Worm (Caenorhabditis elegans) whole organism, young adult: Measurements from ENCODE around the gene swd-2.2.

Experiments
- B0336.3 ChIP-seq: fragments of 200-800 bp; sonication (Bioruptor generic); IDR thresholded peaks from 2 replicates; pipeline ENCODE4 v1.3.6; 2022; ENCODE audit warnings: missing genetic modification characterization, missing compliant biosample characterization
- F10E7.11 ChIP-seq: sonication (generic microtip); optimal IDR thresholded peaks from 2 replicates; lab custom pipeline; 2017; ENCODE audit warnings: mild to moderate bottlenecking, missing genetic modification characterization, moderate library complexity, missing compliant biosample characterization
- F22D6.2 ChIP-seq: sonication (generic microtip); optimal IDR thresholded peaks from 2 replicates; lab custom pipeline; 2016; ENCODE audit warnings: mild to moderate bottlenecking, missing genetic modification characterization, missing compliant biosample characterization
- F37B4.10 ChIP-seq: fragments of 200-800 bp; sonication (Bioruptor generic); IDR thresholded peaks from 2 replicates; pipeline ENCODE4 v1.3.6; 2022; ENCODE audit warnings: missing genetic modification characterization, missing compliant biosample characterization
- K12H6.12 ChIP-seq: fragments of 200-800 bp; sonication (Bioruptor generic); optimal IDR thresholded peaks from 2 replicates; lab custom pipeline; 2018; ENCODE audit warnings: mild to moderate bottlenecking, missing genetic modification characterization, missing compliant biosample characterization
- Y53F4B.3 ChIP-seq: fragments of 200-800 bp; sonication (Bioruptor generic); IDR thresholded peaks from 2 replicates; pipeline ENCODE4 v1.3.6; 2022; ENCODE audit warnings: missing genetic modification reagents, missing genetic modification characterization, missing compliant biosample characterization
- Y53G8AR.9 ChIP-seq: fragments of 200-800 bp; sonication (Bioruptor generic); conservative IDR thresholded peaks from 2 replicates; pipeline ENCODE4 v1.3.6; 2022; ENCODE audit warnings: missing genetic modification reagents, missing genetic modification characterization, missing compliant biosample characterization
- Y79H2A.3 ChIP-seq: fragments of 200-800 bp; sonication (Bioruptor generic); conservative IDR thresholded peaks from 2 replicates; pipeline ENCODE4 v1.3.6; 2022; ENCODE audit warnings: missing genetic modification reagents, missing genetic modification characterization, missing compliant biosample characterization
- akir-1 ChIP-seq: fragments of 200-800 bp; sonication (Bioruptor generic); optimal IDR thresholded peaks from 2 replicates; lab custom pipeline; 2018; ENCODE audit warnings: mild to moderate bottlenecking, missing genetic modification characterization, moderate library complexity, missing compliant biosample characterization
- attf-3 ChIP-seq: fragments of 200-800 bp; sonication (Bioruptor generic); conservative IDR thresholded peaks from 2 replicates; pipeline ENCODE4 v1.3.6; 2022; ENCODE audit warnings: missing genetic modification reagents, missing genetic modification characterization, missing compliant biosample characterization
- attf-6 ChIP-seq: fragments of 200-800 bp; sonication (Bioruptor generic); IDR thresholded peaks from 2 replicates; pipeline ENCODE4 v1.3.6; 2022; ENCODE audit warnings: missing genetic modification reagents, missing genetic modification characterization, missing compliant biosample characterization
- cebp-1 ChIP-seq, 2 experiments: fragments of 200-800 bp in 1 of 2; sonication (Bioruptor generic) in 1 of 2; sonication (generic microtip) in 1 of 2; IDR thresholded peaks in 1 of 2; optimal IDR thresholded peaks in 1 of 2; 2 replicates each; pipeline versions ENCODE4 v1.3.6 to Lab custom; 2017 to 2022; ENCODE audit warnings: missing compliant biosample characterization in 2 of 2, missing genetic modification characterization in 2 of 2, mild to moderate bottlenecking in 1 of 2, missing genetic modification reagents in 1 of 2, moderate library complexity in 1 of 2
- ceh-40 ChIP-seq: fragments of 200-800 bp; sonication (Bioruptor generic); IDR thresholded peaks from 2 replicates; pipeline ENCODE4 v1.3.6; 2022; ENCODE audit warnings: missing genetic modification characterization, missing compliant biosample characterization
- ceh-79 ChIP-seq: sonication (generic microtip); optimal IDR thresholded peaks from 2 replicates; lab custom pipeline; 2017; ENCODE audit warnings: mild to moderate bottlenecking, missing genetic modification characterization, missing compliant biosample characterization
- egrh-3 ChIP-seq: fragments of 200-800 bp; sonication (Bioruptor generic); IDR thresholded peaks from 2 replicates; pipeline ENCODE4 v1.3.6; 2022; ENCODE audit warnings: missing genetic modification reagents, missing genetic modification characterization, missing compliant biosample characterization
- hlh-26 ChIP-seq: fragments of 200-800 bp; sonication (Bioruptor generic); conservative IDR thresholded peaks from 2 replicates; pipeline ENCODE4 v1.3.6; 2022; ENCODE audit warnings: missing genetic modification reagents, missing genetic modification characterization, missing compliant biosample characterization
- hmg-1.2 ChIP-seq: fragments of 200-800 bp; sonication (Bioruptor generic); IDR thresholded peaks from 2 replicates; pipeline ENCODE4 v1.3.6; 2022; ENCODE audit warnings: missing genetic modification reagents, missing genetic modification characterization, missing compliant biosample characterization
- hrde-1 ChIP-seq: sonication (generic microtip); optimal IDR thresholded peaks from 2 replicates; lab custom pipeline; 2016; ENCODE audit warnings: missing genetic modification characterization, mild to moderate bottlenecking, missing compliant biosample characterization, moderate library complexity, missing genotype, missing genetic modification reagents, borderline replicate concordance
- lin-40 ChIP-seq: sonication (generic microtip); optimal IDR thresholded peaks from 2 replicates; lab custom pipeline; 2016; ENCODE audit warnings: missing genetic modification characterization, mild to moderate bottlenecking, missing compliant biosample characterization, missing genotype, missing genetic modification reagents
- madf-6 ChIP-seq: fragments of 200-800 bp; sonication (Bioruptor generic); IDR thresholded peaks from 2 replicates; pipeline ENCODE4 v1.3.6; 2022; ENCODE audit warnings: missing genetic modification reagents, missing genetic modification characterization, missing compliant biosample characterization
- mcd-1 ChIP-seq: fragments of 200-800 bp; sonication (Bioruptor generic); IDR thresholded peaks from 2 replicates; pipeline ENCODE4 v1.3.6; 2022; ENCODE audit warnings: missing genetic modification reagents, missing genetic modification characterization, missing compliant biosample characterization
- mxl-1 ChIP-seq: sonication (generic microtip); optimal IDR thresholded peaks from 2 replicates; lab custom pipeline; 2016; ENCODE audit warnings: missing genetic modification characterization, missing compliant biosample characterization
- nfya-1 ChIP-seq: sonication (generic microtip); optimal IDR thresholded peaks from 2 replicates; lab custom pipeline; 2017; ENCODE audit warnings: antibody characterized with exemption, missing compliant biosample characterization, missing genetic modification characterization, borderline replicate concordance; ENCODE audit not compliant: insufficient read depth
- nfya-2 ChIP-seq: fragments of 200-800 bp; sonication (Bioruptor generic); IDR thresholded peaks from 2 replicates; pipeline ENCODE4 v1.3.6; 2022; ENCODE audit warnings: missing genetic modification reagents, missing genetic modification characterization, missing compliant biosample characterization
- nhr-179 ChIP-seq: sonication (generic microtip); optimal IDR thresholded peaks from 2 replicates; lab custom pipeline; 2016; ENCODE audit warnings: mild to moderate bottlenecking, missing genetic modification characterization, missing compliant biosample characterization
- nhr-80 ChIP-seq: sonication (generic microtip); optimal IDR thresholded peaks from 2 replicates; lab custom pipeline; 2016; ENCODE audit warnings: missing genetic modification characterization, missing compliant biosample characterization
- rec-8 ChIP-seq, 2 experiments: sonication (generic microtip); optimal IDR thresholded peaks; 2 replicates each; lab custom pipeline; 2016; ENCODE audit warnings: mild to moderate bottlenecking in 2 of 2, missing genetic modification characterization in 2 of 2, missing genetic modification reagents in 2 of 2, missing genotype in 2 of 2, missing biosample characterization in 1 of 2, missing compliant biosample characterization in 1 of 2, moderate library complexity in 1 of 2
- tbp1 ChIP-seq: fragments of 200-800 bp; sonication (Bioruptor generic); optimal IDR thresholded peaks from 2 replicates; lab custom pipeline; 2018; ENCODE audit warnings: mild to moderate bottlenecking, missing genetic modification characterization, missing compliant biosample characterization
- tbx-9 ChIP-seq: sonication (generic microtip); optimal IDR thresholded peaks from 2 replicates; lab custom pipeline; 2016; ENCODE audit warnings: borderline replicate concordance, missing genetic modification characterization, inconsistent platforms, missing compliant biosample characterization
- tlf-1 ChIP-seq: fragments of 200-800 bp; sonication (Bioruptor generic); optimal IDR thresholded peaks from 2 replicates; lab custom pipeline; 2018; ENCODE audit warnings: mild to moderate bottlenecking, missing genetic modification characterization, missing compliant biosample characterization
- unc-62 ChIP-seq: fragments of 150-350 bp; optimal IDR thresholded peaks from 2 replicates; lab custom pipeline; 2014; ENCODE audit warnings: missing biosample characterization, missing genetic modification reagents, missing genetic modification characterization
- xnd-1 ChIP-seq: sonication (generic microtip); optimal IDR thresholded peaks from 2 replicates; lab custom pipeline; 2016; ENCODE audit warnings: missing genotype, missing genetic modification reagents, missing genetic modification characterization, missing compliant biosample characterization
- zfh-2 ChIP-seq: fragments of 200-800 bp; sonication (Bioruptor generic); conservative IDR thresholded peaks from 2 replicates; pipeline ENCODE4 v1.3.6; 2022; ENCODE audit warnings: missing genetic modification reagents, missing genetic modification characterization, missing compliant biosample characterization
- ztf-3 ChIP-seq: fragments of 200-800 bp; sonication (Bioruptor generic); optimal IDR thresholded peaks from 2 replicates; lab custom pipeline; 2018; ENCODE audit warnings: mild to moderate bottlenecking, missing genetic modification characterization, missing compliant biosample characterization

swd-2.2 gene

ce11 chrIV:7726325-7726724 is 47.9 kb upstream of the swd-2.2 start, which contains the start of gene C50F7.5:
Gene C50F7.5, plus strand, starts transcription at chrIV:7726719.
- TF ChIP-seq ztf-3 (GFP tag; lab: Kevin White, UChicago) (no peak), nhr-80 (tag; lab: Kevin White, UChicago) (peak; percentile 26), unc-62 (no peak), mcd-1 (no peak)

ce11 chrIV:7727258-7727657 is 47.0 kb upstream of the swd-2.2 start:
- TF ChIP-seq madf-6 (GFP tag; lab: Robert Waterston, UW) (no peak), F37B4.10 (GFP tag; lab: Robert Waterston, UW) (no peak), nfya-2 (GFP tag; lab: Robert Waterston, UW) (no peak), F10E7.11 (no peak), lin-40 (tag; lab: Kevin White, UChicago) (no peak), hlh-26 (GFP tag; lab: Robert Waterston, UW) (no peak), Y53F4B.3 (no peak), Y79H2A.3 (GFP tag; lab: Robert Waterston, UW) (no peak), xnd-1 (tag; lab: Kevin White, UChicago) (no peak), zfh-2 (GFP tag; lab: Robert Waterston, UW) (peak; percentile 88), ceh-40 (no peak), mxl-1 (tag; lab: Kevin White, UChicago) (no peak), egrh-3 (peak; percentile 86; the same call in 1 of the 2 replicates), mcd-1 (no peak), Y53G8AR.9 (no peak), nhr-179 (tag; lab: Kevin White, UChicago) (no peak), nfya-1 (tag; lab: Kevin White, UChicago) (no peak)

ce11 chrIV:7728402-7728963 is 45.7 kb upstream of the swd-2.2 start, which contains the start of gene sucg-1:
Gene sucg-1, plus strand, starts transcription at chrIV:7728913.
- TF ChIP-seq Y79H2A.3 (GFP tag; lab: Robert Waterston, UW) (no peak), attf-3 (GFP tag; lab: Robert Waterston, UW) (peak; percentile 79), cebp-1 (GFP tag; IDR thresholded peaks at IDR 0.05; lab: Robert Waterston, UW) (peak; percentile 84), cebp-1 (tag; optimal IDR thresholded peaks at IDR 0.05; lab: Kevin White, UChicago) (peak; percentile 91), hmg-1.2 (peak; percentile 37; the same call in 1 of the 2 replicates), tbp1 (GFP tag; lab: Kevin White, UChicago) (no peak), ceh-79 (tag; lab: Kevin White, UChicago) (no peak)

ce11 chrIV:7731960-7732359 is 42.3 kb upstream of the swd-2.2 start, which contains the start of the genes C50F7.9 and C50F7.3:
Gene C50F7.9, minus strand, starts transcription at chrIV:7732060.
Gene C50F7.3, plus strand, starts transcription at chrIV:7732329.
- TF ChIP-seq nfya-1 (tag; lab: Kevin White, UChicago) (no peak), B0336.3 (GFP tag; lab: Robert Waterston, UW) (no peak), tbx-9 (tag; lab: Kevin White, UChicago) (no peak)

- TF ChIP-seq F22D6.2 (no peak), K12H6.12 (tag; lab: Kevin White, UChicago) (no peak), rec-8 (tag; optimal IDR thresholded peaks at IDR 0.05; lab: Kevin White, UChicago) (no peak), hrde-1 (no peak), attf-6 (GFP tag; lab: Robert Waterston, UW) (no peak), akir-1 (GFP tag; lab: Kevin White, UChicago) (no peak), tlf-1 (no peak)
Measured at ce11 chrIV:7734173-7734572, 40.0 kb upstream of the swd-2.2 start.
